Worm (Caenorhabditis elegans): ENCODE results near the gene kin-18.

ce11 chrIII:6154586-6154985 is 36.2 kb downstream of the kin-18 start:
- TF ChIP-seq ztf-11 (tag; optimal IDR thresholded peaks at IDR 0.05) (no peak), hlh-1 (tag; optimal IDR thresholded peaks at IDR 0.05) (no peak), elt-3 (tag; optimal IDR thresholded peaks at IDR 0.05) (no peak), unc-62 (GFP tag; optimal IDR thresholded peaks at IDR 0.05) (no peak), bed-3 (GFP tag; optimal IDR thresholded peaks at IDR 0.05) (no peak), unc-39 (tag; optimal IDR thresholded peaks at IDR 0.05) (no peak), lin-13 (tag; optimal IDR thresholded peaks at IDR 0.05) (no peak), nhr-12 (tag; optimal IDR thresholded peaks at IDR 0.05) (no peak), elt-1 (tag; optimal IDR thresholded peaks at IDR 0.05; ENCODE audit: borderline replicate concordance, insufficient read depth) (no peak)

Measured in whole organism, mixed stage, embryonic.